Worm (Caenorhabditis elegans): ENCODE results near the gene K11H12.6.
A peak's percentile ranks its signal among the peaks of the same experiment; 100 is the strongest.

ce11 chrIV:657932-658331, 9.2 kb upstream of the K11H12.6 start:
- TF ChIP-seq flt-1 (GFP tag; IDR thresholded peaks at IDR 0.05) (no peak), B0310.2 (tag; optimal IDR thresholded peaks at IDR 0.05) (no peak), ets-7 (tag; optimal IDR thresholded peaks at IDR 0.05) (no peak), ama-1 (optimal IDR thresholded peaks at IDR 0.05) (no peak), scrt-1 (GFP tag; IDR thresholded peaks at IDR 0.05) (0 out of 2 replicates have a peak, but pooled peaks have one; percentile 37)
